Worm (Caenorhabditis elegans): ENCODE data around the gene lgc-22.

- TF ChIP-seq zfp-3 (GFP tag; conservative IDR thresholded peaks at IDR 0.05) = no peak
- no peak for TF ChIP-seq zag-1 (tag; optimal IDR thresholded peaks at IDR 0.05)
- TF ChIP-seq R02D3.7 (tag; optimal IDR thresholded peaks at IDR 0.05) = no peak
- TF ChIP-seq mdl-1 (tag; optimal IDR thresholded peaks at IDR 0.05) = no peak
- no peak for TF ChIP-seq ces-1 (GFP tag; optimal IDR thresholded peaks at IDR 0.05)
- no peak for TF ChIP-seq F26F4.8 (GFP tag; conservative IDR thresholded peaks at IDR 0.05)
- no peak for TF ChIP-seq hlh-30 (tag; optimal IDR thresholded peaks at IDR 0.05; ENCODE audit: insufficient read depth)
- TF ChIP-seq madf-9 (GFP tag; conservative IDR thresholded peaks at IDR 0.05) = no peak
- TF ChIP-seq lin-13 (GFP tag; optimal IDR thresholded peaks at IDR 0.05) = no peak
- TF ChIP-seq nhr-11 (tag; optimal IDR thresholded peaks at IDR 0.05) = no peak
- no peak for TF ChIP-seq unc-130 (GFP tag; optimal IDR thresholded peaks at IDR 0.05)
- no peak for TF ChIP-seq nhr-28 (tag; optimal IDR thresholded peaks at IDR 0.05)
- TF ChIP-seq pqm-1 (tag; optimal IDR thresholded peaks at IDR 0.05) = no peak
Measured at ce11 chrIV:4284020-4284419, 17.1 kb upstream of the lgc-22 start, which contains the start of gene F15E6.6.
